Worm (Caenorhabditis elegans) whole organism, late embryonic: ENCODE results near the gene M199.135.

Source experiments
- T23F11.4 ChIP-seq: fragments of 200-800 bp; sonication (Bioruptor generic); optimal IDR thresholded peaks from 2 replicates; lab custom pipeline; 2018; ENCODE audit warnings: mild to moderate bottlenecking, missing genetic modification characterization, missing compliant biosample characterization
- ceh-19 ChIP-seq: fragments of 200-800 bp; sonication (Bioruptor generic); optimal IDR thresholded peaks from 2 replicates; lab custom pipeline; 2018; ENCODE audit warnings: mild to moderate bottlenecking, missing genetic modification characterization, missing compliant biosample characterization
- ceh-34 ChIP-seq: sonication (generic microtip); optimal IDR thresholded peaks from 2 replicates; lab custom pipeline; 2016; ENCODE audit warnings: mild to moderate bottlenecking, missing genetic modification characterization, missing compliant biosample characterization
- ceh-9 ChIP-seq: sonication (generic microtip); optimal IDR thresholded peaks from 2 replicates; lab custom pipeline; 2016; ENCODE audit warnings: mild to moderate bottlenecking, missing genetic modification characterization, inconsistent platforms, missing compliant biosample characterization
- dmd-4 ChIP-seq: sonication (generic microtip); optimal IDR thresholded peaks from 2 replicates; lab custom pipeline; 2016; ENCODE audit warnings: borderline replicate concordance, missing genetic modification characterization, missing compliant biosample characterization
- fkh-10 ChIP-seq: fragments of 150-350 bp; optimal IDR thresholded peaks from 2 replicates; lab custom pipeline; 2014; ENCODE audit warnings: missing biosample characterization, missing genetic modification reagents, missing genetic modification characterization
- gmeb-2 ChIP-seq: sonication (generic microtip); optimal IDR thresholded peaks from 2 replicates; lab custom pipeline; 2016; ENCODE audit warnings: missing genetic modification characterization, inconsistent platforms, missing compliant biosample characterization
- hlh-30 ChIP-seq: sonication (generic microtip); optimal IDR thresholded peaks from 2 replicates; lab custom pipeline; 2017; ENCODE audit warnings: antibody characterized with exemption, missing genetic modification characterization, missing compliant biosample characterization; ENCODE audit not compliant: insufficient read depth
- nfya-1 ChIP-seq: sonication (generic microtip); optimal IDR thresholded peaks from 2 replicates; lab custom pipeline; 2017; ENCODE audit warnings: missing genetic modification characterization, mild to moderate bottlenecking, missing compliant biosample characterization, antibody characterized with exemption, moderate library complexity
- nhr-11 ChIP-seq: fragments of 150-350 bp; optimal IDR thresholded peaks from 2 replicates; lab custom pipeline; 2014; ENCODE audit warnings: missing biosample characterization, missing genetic modification characterization
- pag-3 ChIP-seq: sonication (generic microtip); optimal IDR thresholded peaks from 2 replicates; lab custom pipeline; 2016; ENCODE audit warnings: missing compliant biosample characterization, missing genetic modification characterization, borderline replicate concordance
- pha-4 ChIP-seq: fragments of 150-350 bp; optimal IDR thresholded peaks from 2 replicates; lab custom pipeline; 2018; ENCODE audit warnings: missing biosample characterization, missing genetic modification reagents, missing genetic modification characterization
- pros-1 ChIP-seq: fragments of 150-350 bp; optimal IDR thresholded peaks from 2 replicates; lab custom pipeline; 2014; ENCODE audit warnings: missing biosample characterization, missing genetic modification reagents, missing genetic modification characterization
- zip-5 ChIP-seq: sonication (generic microtip); optimal IDR thresholded peaks from 2 replicates; lab custom pipeline; 2016; ENCODE audit warnings: missing genetic modification characterization, missing compliant biosample characterization

DNA sequence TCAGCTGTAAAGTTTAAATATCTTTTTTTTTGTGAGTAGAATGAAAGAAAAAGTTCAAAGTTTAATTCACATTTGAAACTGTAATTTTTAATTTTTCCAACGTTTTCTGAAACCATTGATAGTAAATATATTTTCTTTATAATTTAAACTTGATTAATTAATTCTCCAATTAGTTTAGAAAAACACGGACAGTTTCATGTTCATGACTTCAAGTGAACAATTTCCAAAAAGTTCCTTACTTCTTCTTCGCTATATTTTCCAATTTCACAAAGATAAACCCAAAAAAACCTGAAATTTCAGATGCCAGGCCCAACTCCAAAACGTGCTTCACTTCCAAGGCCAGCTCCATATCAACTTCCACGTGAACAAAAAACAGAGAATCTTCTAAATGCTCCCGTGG, 5.9 kb upstream of the M199.135 start, which contains the start of gene M199.2:
- TF ChIP-seq pros-1 (no peak), nhr-11 (tag; lab: Kevin White, UChicago) (no peak), ceh-34 (no peak), ceh-9 (tag; lab: Kevin White, UChicago) (no peak), pag-3 (tag; lab: Kevin White, UChicago) (no peak), pha-4 (tag; lab: Kevin White, UChicago) (no peak), gmeb-2 (tag; lab: Kevin White, UChicago) (no peak), hlh-30 (tag; lab: Kevin White, UChicago) (no peak), zip-5 (tag; lab: Kevin White, UChicago) (no peak), dmd-4 (tag; lab: Kevin White, UChicago) (no peak), fkh-10 (no peak), nfya-1 (tag; lab: Kevin White, UChicago) (no peak), ceh-19 (GFP tag; lab: Kevin White, UChicago) (no peak), T23F11.4 (GFP tag; lab: Kevin White, UChicago) (no peak)
